Worm (Caenorhabditis elegans): ENCODE measurements around the gene lgg-2.

ce11 chrIV:10885915-10886314, 49.8 kb downstream of the lgg-2 start, which contains the start of gene srlf-11:
- no peak for TF ChIP-seq elt-2 (tag; optimal IDR thresholded peaks at IDR 0.05)
- TF ChIP-seq ama-1 (optimal IDR thresholded peaks at IDR 0.05) = no peak

Measured in whole organism, late embryonic.